Fruit fly (Drosophila melanogaster): ENCODE results near the gene mRpL36.

- no peak for TF ChIP-seq EcR (GFP tag; optimal IDR thresholded peaks at IDR 0.05)
- TF ChIP-seq CG12605 (GFP tag; IDR thresholded peaks at IDR 0.05) = peak; percentile 25; the same call in 1 of the 2 replicates
Observed at dm6 chr3L:8091650-8092068, 33.3 kb downstream of the mRpL36 start, which contains the start of gene CG7565.
